Worm (Caenorhabditis elegans) whole organism, L1 larva: ENCODE data around the gene K12H6.9.
A peak's percentile ranks its signal among the peaks of the same experiment; 100 is the strongest.

Source experiments
- C04F5.9 ChIP-seq: sonication (generic microtip); optimal IDR thresholded peaks from 2 replicates; lab custom pipeline; 2016; ENCODE audit warnings: missing genetic modification characterization, missing compliant biosample characterization
- C16A3.4 ChIP-seq: fragments of 150-350 bp; optimal IDR thresholded peaks from 2 replicates; lab custom pipeline; 2014; ENCODE audit warnings: missing biosample characterization, missing genetic modification characterization
- C34B4.2 ChIP-seq: sonication (generic microtip); optimal IDR thresholded peaks from 2 replicates; lab custom pipeline; 2017; ENCODE audit warnings: mild to moderate bottlenecking, missing genetic modification characterization, missing compliant biosample characterization
- alr-1 ChIP-seq: fragments of 200-800 bp; sonication (Bioruptor generic); optimal IDR thresholded peaks from 2 replicates; lab custom pipeline; 2018; ENCODE audit warnings: borderline replicate concordance, mild to moderate bottlenecking, missing genetic modification characterization, missing compliant biosample characterization
- aly-2 ChIP-seq: fragments of 150-350 bp; optimal IDR thresholded peaks from 2 replicates; lab custom pipeline; 2014; ENCODE audit warnings: missing biosample characterization, missing genetic modification characterization
- ceh-63 ChIP-seq: fragments of 200-800 bp; sonication (Bioruptor generic); optimal IDR thresholded peaks from 2 replicates; lab custom pipeline; 2018; ENCODE audit warnings: mild to moderate bottlenecking, missing genetic modification characterization, missing compliant biosample characterization
- ceh-82 ChIP-seq, 3 experiments: fragments of 150-350 bp in 1 of 3; sonication (generic microtip) in 2 of 3; optimal IDR thresholded peaks; 2 replicates each; lab custom pipeline; 2014 to 2017; ENCODE audit warnings: missing biosample characterization in 3 of 3, missing genetic modification characterization in 3 of 3
- ceh-88 ChIP-seq: fragments of 200-800 bp; sonication (Bioruptor generic); IDR thresholded peaks from 2 replicates; pipeline ENCODE4 v1.3.6; 2022; ENCODE audit warnings: missing genetic modification characterization, missing compliant biosample characterization
- ceh-90 ChIP-seq: sonication (generic microtip); optimal IDR thresholded peaks from 2 replicates; lab custom pipeline; 2016; ENCODE audit warnings: missing genetic modification characterization, missing compliant biosample characterization
- dpl-1 ChIP-seq, 3 experiments: fragments of 150-350 bp in 2 of 3; sonication (generic microtip) in 1 of 3; optimal IDR thresholded peaks; 2 replicates each; lab custom pipeline; 2014 to 2017; ENCODE audit warnings: missing biosample characterization in 3 of 3, missing genetic modification characterization in 3 of 3, missing genetic modification reagents in 3 of 3
- dsc-1 ChIP-seq: sonication (generic microtip); optimal IDR thresholded peaks from 2 replicates; lab custom pipeline; 2016; ENCODE audit warnings: mild to moderate bottlenecking, missing genetic modification characterization, missing compliant biosample characterization
- efl-1 ChIP-seq, 4 experiments: fragments of 150-350 bp; optimal IDR thresholded peaks in 3 of 4; peaks in 1 of 4; 1 replicate in 1 of 4; 2 replicates in 3 of 4; lab custom pipeline; 2014; ENCODE audit warnings: missing biosample characterization in 2 of 4, missing genetic modification characterization in 2 of 4, missing genetic modification reagents in 2 of 4
- efl-3 ChIP-seq: fragments of 200-800 bp; sonication (Bioruptor generic); optimal IDR thresholded peaks from 2 replicates; lab custom pipeline; 2018; ENCODE audit warnings: mild to moderate bottlenecking, missing genetic modification characterization, missing compliant biosample characterization
- egl-13 ChIP-seq: sonication (generic microtip); optimal IDR thresholded peaks from 2 replicates; lab custom pipeline; 2016; ENCODE audit warnings: missing genotype, missing genetic modification reagents, missing genetic modification characterization, missing compliant biosample characterization
- elt-2 ChIP-seq: sonication (generic microtip); optimal IDR thresholded peaks from 2 replicates; lab custom pipeline; 2016; ENCODE audit warnings: missing genetic modification characterization, mild to moderate bottlenecking, inconsistent platforms, missing compliant biosample characterization, missing genetic modification reagents
- elt-3 ChIP-seq, 6 experiments: fragments of 150-350 bp in 1 of 6; sonication (generic microtip); optimal IDR thresholded peaks; 2 replicates each; lab custom pipeline; 2017 to 2018; ENCODE audit warnings: missing biosample characterization in 6 of 6, missing genetic modification characterization in 6 of 6, inconsistent platforms in 1 of 6
- fkh-8 ChIP-seq: sonication (generic microtip); optimal IDR thresholded peaks from 2 replicates; lab custom pipeline; 2016; ENCODE audit warnings: mild to moderate bottlenecking, missing genetic modification characterization, missing compliant biosample characterization
- fos-1 ChIP-seq: fragments of 150-350 bp; optimal IDR thresholded peaks from 2 replicates; lab custom pipeline; 2014; ENCODE audit warnings: missing biosample characterization, missing genetic modification characterization
- grh-1 ChIP-seq: fragments of 200-800 bp; sonication (Bioruptor generic); IDR thresholded peaks from 2 replicates; pipeline ENCODE4 v1.3.6; 2022; ENCODE audit warnings: missing genetic modification reagents, missing genetic modification characterization, missing compliant biosample characterization
- hpl-2 ChIP-seq: fragments of 150-350 bp; optimal IDR thresholded peaks from 2 replicates; lab custom pipeline; 2014; ENCODE audit warnings: missing biosample characterization, missing genetic modification reagents, missing genetic modification characterization
- irx-1 ChIP-seq: sonication (generic microtip); optimal IDR thresholded peaks from 2 replicates; lab custom pipeline; 2016; ENCODE audit warnings: missing genetic modification characterization, missing compliant biosample characterization
- lin-39 ChIP-seq: fragments of 150-350 bp; optimal IDR thresholded peaks from 2 replicates; lab custom pipeline; 2014; ENCODE audit warnings: missing biosample characterization, missing genetic modification reagents, missing genetic modification characterization
- lsy-2 ChIP-seq, 2 experiments: fragments of 150-350 bp; optimal IDR thresholded peaks; 2 replicates each; lab custom pipeline; 2014; ENCODE audit warnings: missing biosample characterization in 2 of 2, missing genetic modification characterization in 2 of 2
- mdl-1 ChIP-seq, 2 experiments: fragments of 150-350 bp; optimal IDR thresholded peaks; 2 replicates each; lab custom pipeline; 2014 to 2017; ENCODE audit warnings: missing biosample characterization in 2 of 2, missing genetic modification characterization in 2 of 2, inconsistent platforms in 1 of 2
- mef-2 ChIP-seq: fragments of 150-350 bp; optimal IDR thresholded peaks from 2 replicates; lab custom pipeline; 2014; ENCODE audit warnings: missing biosample characterization, missing genetic modification characterization
- nhr-11 ChIP-seq: fragments of 150-350 bp; optimal IDR thresholded peaks from 2 replicates; lab custom pipeline; 2014; ENCODE audit warnings: missing biosample characterization, missing genetic modification characterization
- nhr-12 ChIP-seq: sonication (generic microtip); optimal IDR thresholded peaks from 2 replicates; lab custom pipeline; 2017; ENCODE audit warnings: missing biosample characterization, missing genetic modification characterization
- nhr-19 ChIP-seq: fragments of 200-800 bp; sonication (Bioruptor generic); conservative IDR thresholded peaks from 2 replicates; pipeline ENCODE4 v1.3.6; 2022; ENCODE audit warnings: missing genetic modification characterization, missing compliant biosample characterization
- nhr-237 ChIP-seq: fragments of 150-350 bp; optimal IDR thresholded peaks from 2 replicates; lab custom pipeline; 2014; ENCODE audit warnings: missing biosample characterization, missing genetic modification characterization
- nhr-28 ChIP-seq: fragments of 150-350 bp; optimal IDR thresholded peaks from 2 replicates; lab custom pipeline; 2014; ENCODE audit warnings: missing biosample characterization, missing genetic modification characterization
- nhr-77 ChIP-seq: fragments of 150-350 bp; optimal IDR thresholded peaks from 2 replicates; lab custom pipeline; 2014; ENCODE audit warnings: missing biosample characterization, missing genetic modification characterization
- nhr-84 ChIP-seq: sonication (generic microtip); optimal IDR thresholded peaks from 2 replicates; lab custom pipeline; 2017; ENCODE audit warnings: missing biosample characterization, missing genetic modification characterization
- skn-1 ChIP-seq: fragments of 150-350 bp; optimal IDR thresholded peaks from 2 replicates; lab custom pipeline; 2014; ENCODE audit warnings: missing biosample characterization, missing genetic modification characterization
- snpc-4 ChIP-seq: fragments of 150-350 bp; optimal IDR thresholded peaks from 2 replicates; lab custom pipeline; 2014; ENCODE audit warnings: missing biosample characterization, missing genetic modification characterization
- sptf-1 ChIP-seq: fragments of 150-350 bp; optimal IDR thresholded peaks from 2 replicates; lab custom pipeline; 2014; ENCODE audit warnings: missing biosample characterization, missing genetic modification characterization
- swsn-7 ChIP-seq: sonication (generic microtip); optimal IDR thresholded peaks from 2 replicates; lab custom pipeline; 2016; ENCODE audit warnings: missing genetic modification characterization, missing compliant biosample characterization
- unc-62 ChIP-seq: fragments of 150-350 bp; optimal IDR thresholded peaks from 2 replicates; lab custom pipeline; 2014; ENCODE audit warnings: missing biosample characterization, missing genetic modification reagents, missing genetic modification characterization
- unc-98 ChIP-seq: fragments of 200-800 bp; sonication (Bioruptor generic); IDR thresholded peaks from 2 replicates; pipeline ENCODE4 v1.3.6; 2022; ENCODE audit warnings: missing genetic modification characterization, missing compliant biosample characterization
- xbp-1 ChIP-seq: sonication (generic microtip); optimal IDR thresholded peaks from 2 replicates; lab custom pipeline; 2016; ENCODE audit warnings: missing genetic modification characterization, missing compliant biosample characterization
- zip-4 ChIP-seq: fragments of 200-800 bp; sonication (Bioruptor generic); optimal IDR thresholded peaks from 2 replicates; lab custom pipeline; 2018; ENCODE audit warnings: mild to moderate bottlenecking, missing genetic modification characterization, moderate library complexity, missing compliant biosample characterization
- ztf-11 ChIP-seq, 2 experiments: sonication (generic microtip); optimal IDR thresholded peaks; 2 replicates each; lab custom pipeline; 2016 to 2017; ENCODE audit warnings: missing genetic modification characterization in 2 of 2, missing biosample characterization in 1 of 2, missing compliant biosample characterization in 1 of 2
- ztf-4 ChIP-seq: fragments of 150-350 bp; optimal IDR thresholded peaks from 2 replicates; lab custom pipeline; 2014; ENCODE audit warnings: missing biosample characterization, missing genetic modification characterization

Gene K12H6.9

DNA sequence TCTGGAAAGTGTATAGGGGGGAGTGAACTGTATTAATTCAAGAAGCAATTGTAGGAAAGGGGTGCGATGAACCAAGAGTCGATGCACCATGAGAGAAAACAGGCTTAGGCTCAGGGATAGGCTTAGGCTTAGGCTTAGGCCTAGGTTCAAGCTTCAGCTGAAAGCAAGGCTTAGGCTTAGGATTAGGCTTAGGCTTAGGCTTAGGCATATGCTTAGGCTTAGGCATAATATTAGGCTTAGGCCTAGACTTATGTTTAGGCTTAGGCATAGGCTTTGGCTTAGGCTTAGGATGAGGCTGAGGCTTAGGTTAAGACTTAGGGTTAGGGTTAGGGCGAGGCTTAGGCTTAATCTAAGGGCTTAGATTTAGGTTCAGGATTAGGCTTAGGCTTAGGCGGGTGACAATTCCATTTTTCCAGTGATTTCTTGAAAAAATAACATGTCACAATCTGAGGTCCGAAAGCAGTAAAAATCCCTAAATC is 38.4 kb downstream of the K12H6.9 start:
- TF ChIP-seq efl-1 (optimal IDR thresholded peaks at IDR 0.05; lab: Kevin White, UChicago) (no peak), efl-1 (GFP tag; optimal IDR thresholded peaks at IDR 0.05 in 1 of 2; lab: Kevin White, UChicago) (peak in 1 of 2 experiments; percentile 37), fos-1 (tag; lab: Kevin White, UChicago) (no peak)

DNA sequence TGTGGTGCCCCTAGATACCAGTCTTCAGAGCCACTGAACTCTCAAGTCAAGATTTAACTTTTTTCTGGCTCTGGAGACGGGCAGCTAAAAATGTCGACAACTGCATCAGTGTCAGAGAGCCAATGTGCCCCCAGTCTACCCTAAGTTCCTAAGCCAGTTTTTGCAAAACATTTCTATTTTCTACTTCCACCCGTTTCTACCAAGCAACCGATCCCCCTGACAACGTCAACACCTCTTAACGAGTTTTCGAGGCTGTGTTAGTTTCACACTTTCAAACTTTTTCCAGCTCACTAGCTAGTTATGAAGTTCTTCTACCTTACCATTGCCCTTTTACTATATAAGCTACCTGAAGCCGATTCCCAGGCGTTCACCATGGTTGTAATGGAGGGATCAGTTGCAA is 40.0 kb downstream of the K12H6.9 start, which contains the start of gene Y110A2AL.5:
Gene Y110A2AL.5 (plus strand): TSS at position 301 of the 400 bp plus-strand sequence.
- TF ChIP-seq C34B4.2 (tag; lab: Kevin White, UChicago) (no peak), nhr-77 (tag; lab: Kevin White, UChicago) (no peak), efl-3 (no peak), alr-1 (tag; lab: Kevin White, UChicago) (no peak), ceh-90 (tag; lab: Kevin White, UChicago) (no peak), dsc-1 (tag; lab: Kevin White, UChicago) (no peak), skn-1 (tag; lab: Kevin White, UChicago) (no peak), nhr-28 (tag; lab: Kevin White, UChicago) (no peak), unc-98 (GFP tag; lab: Robert Waterston, UW) (no peak), dpl-1 (GFP tag; optimal IDR thresholded peaks at IDR 0.05; lab: Kevin White, UChicago) (no peak), nhr-19 (no peak), ztf-11 (tag; optimal IDR thresholded peaks at IDR 0.05; lab: Kevin White, UChicago) (no peak), unc-62 (GFP tag; lab: Kevin White, UChicago) (no peak), C16A3.4 (tag; lab: Kevin White, UChicago) (no peak), ceh-82 (tag; optimal IDR thresholded peaks at IDR 0.05; lab: Kevin White, UChicago) (no peak), grh-1 (GFP tag; lab: Robert Waterston, UW) (no peak), lsy-2 (tag; optimal IDR thresholded peaks at IDR 0.05; lab: Kevin White, UChicago) (no peak), mdl-1 (tag; optimal IDR thresholded peaks at IDR 0.05; lab: Kevin White, UChicago) (no peak)

DNA sequence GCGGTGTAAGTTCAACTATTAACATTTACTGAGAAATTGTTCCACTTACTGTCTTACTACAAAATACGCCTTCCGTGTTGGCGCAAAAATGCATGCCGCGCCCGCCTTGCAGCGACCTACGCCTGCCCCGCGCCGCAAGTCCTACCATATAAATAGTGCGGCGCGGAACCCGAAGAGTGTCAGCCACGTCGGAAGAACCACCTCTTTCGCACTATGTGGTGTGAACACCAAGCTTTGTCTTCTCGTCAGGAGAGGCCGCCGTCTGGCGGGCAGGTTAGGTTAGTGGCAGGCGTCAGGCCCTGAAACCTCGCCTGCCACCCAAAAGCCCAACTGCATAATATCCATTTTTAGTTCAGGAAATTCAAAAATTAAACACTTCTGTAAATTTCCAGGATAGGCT is 41.2 kb downstream of the K12H6.9 start:
- no peak for TF ChIP-seq C34B4.2 (tag; lab: Kevin White, UChicago)
- no peak for TF ChIP-seq ztf-11 (tag; optimal IDR thresholded peaks at IDR 0.05; lab: Kevin White, UChicago)
- TF ChIP-seq elt-2: no peak

DNA sequence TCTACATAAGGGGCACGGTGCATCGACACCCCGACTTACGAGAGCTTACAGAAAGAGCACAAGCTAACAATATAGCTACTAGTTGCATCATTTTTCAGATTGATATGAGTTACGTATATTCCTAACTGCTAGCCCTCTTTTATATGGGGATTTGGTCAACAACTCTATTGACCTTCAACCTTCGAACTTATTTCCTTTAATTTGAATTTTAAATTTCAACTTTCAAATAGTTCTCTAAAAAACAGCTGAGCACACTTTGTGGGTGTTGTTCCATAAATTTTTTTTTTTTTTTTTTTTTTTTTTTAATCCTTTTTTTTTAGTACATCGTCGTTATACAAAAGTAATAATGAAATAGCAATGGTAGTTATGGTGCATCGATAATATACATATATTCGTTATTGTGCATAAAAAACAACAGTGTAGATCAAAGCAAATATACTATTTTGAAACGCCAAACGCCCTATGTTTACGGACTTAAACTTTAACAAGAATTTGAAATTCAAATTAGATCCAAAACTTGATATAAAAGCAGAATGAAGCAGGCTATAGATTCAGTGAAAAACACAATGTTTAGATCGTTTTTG is 42.4 kb downstream of the K12H6.9 start, which contains the start of the genes Y110A2AL.9 and Y110A2AL.3:
Gene Y110A2AL.9 (minus strand): TSS at position 101 of the 584 bp plus-strand sequence.
Gene Y110A2AL.3 (plus strand): TSS at position 534 of the 584 bp plus-strand sequence.
- TF ChIP-seq nhr-11 (tag; lab: Kevin White, UChicago) (no peak), ztf-11 (tag; optimal IDR thresholded peaks at IDR 0.05; lab: Kevin White, UChicago) (no peak), irx-1 (tag; lab: Kevin White, UChicago) (no peak), elt-3 (tag; optimal IDR thresholded peaks at IDR 0.05; lab: Kevin White, UChicago) (no peak), sptf-1 (tag; lab: Kevin White, UChicago) (no peak), nhr-12 (tag; lab: Kevin White, UChicago) (no peak), hpl-2 (GFP tag; lab: Kevin White, UChicago) (no peak), fos-1 (tag; lab: Kevin White, UChicago) (no peak), ztf-4 (no peak), nhr-237 (tag; lab: Kevin White, UChicago) (no peak), ceh-63 (GFP tag; lab: Kevin White, UChicago) (no peak), swsn-7 (no peak), aly-2 (no peak), egl-13 (tag; lab: Kevin White, UChicago) (no peak)

DNA sequence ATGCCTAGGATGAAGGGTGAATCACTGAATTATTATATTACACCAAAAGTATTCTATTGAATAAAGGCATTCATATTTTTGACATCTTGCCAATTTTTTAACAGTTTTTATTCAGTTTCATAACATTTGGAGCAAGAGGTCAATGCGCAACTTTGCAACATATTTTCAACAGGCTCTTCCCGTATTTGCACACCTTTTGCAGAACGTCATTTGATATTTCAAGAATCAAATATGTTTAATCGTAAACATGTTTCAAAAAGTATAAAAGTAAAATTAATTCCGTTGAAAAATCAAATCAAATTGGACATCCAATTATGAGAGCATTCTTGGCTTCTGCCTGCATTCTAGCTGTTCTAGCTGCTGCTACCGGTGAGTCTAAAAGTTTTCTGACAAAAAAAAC is 43.5 kb downstream of the K12H6.9 start, which contains the start of gene Y110A2AL.2:
Gene Y110A2AL.2 (plus strand): TSS at position 301 of the 400 bp plus-strand sequence.
- no peak for TF ChIP-seq snpc-4 (tag; lab: Kevin White, UChicago)
- no peak for TF ChIP-seq fkh-8 (tag; lab: Kevin White, UChicago)
- TF ChIP-seq mef-2 (tag; lab: Kevin White, UChicago): no peak
- TF ChIP-seq grh-1 (GFP tag; lab: Robert Waterston, UW): no peak
- TF ChIP-seq aly-2: no peak
- no peak for TF ChIP-seq nhr-84 (tag; lab: Kevin White, UChicago)
- TF ChIP-seq zip-4: no peak
- TF ChIP-seq nhr-19: no peak
- no peak for TF ChIP-seq xbp-1 (tag; lab: Kevin White, UChicago)
- no peak for TF ChIP-seq lin-39 (tag; lab: Kevin White, UChicago)
- TF ChIP-seq ceh-90 (tag; lab: Kevin White, UChicago): no peak
- TF ChIP-seq ceh-88 (GFP tag; lab: Robert Waterston, UW): no peak
- no peak for TF ChIP-seq C04F5.9
- no peak for TF ChIP-seq irx-1 (tag; lab: Kevin White, UChicago)
- TF ChIP-seq swsn-7: no peak
- TF ChIP-seq lsy-2 (tag; optimal IDR thresholded peaks at IDR 0.05; lab: Kevin White, UChicago): no peak
- TF ChIP-seq unc-62 (GFP tag; lab: Kevin White, UChicago): no peak
- TF ChIP-seq efl-3: no peak
